Worm (Caenorhabditis elegans) whole organism, young adult: ENCODE results near the gene urb-1.

Experiments used
- B0261.1 ChIP-seq: sonication (generic microtip); optimal IDR thresholded peaks from 2 replicates; lab custom pipeline; 2016; ENCODE audit warnings: mild to moderate bottlenecking, missing genetic modification characterization, moderate library complexity, missing compliant biosample characterization
- C06A6.2 ChIP-seq: fragments of 200-800 bp; sonication (Bioruptor generic); conservative IDR thresholded peaks from 2 replicates; pipeline ENCODE4 v1.3.6; 2022; ENCODE audit warnings: missing genetic modification characterization, missing compliant biosample characterization
- F33H1.4 ChIP-seq: fragments of 200-800 bp; sonication (Bioruptor generic); IDR thresholded peaks from 2 replicates; pipeline ENCODE4 v1.3.6; 2022; ENCODE audit warnings: missing genetic modification reagents, missing genetic modification characterization, missing compliant biosample characterization
- F57A8.1 ChIP-seq: fragments of 200-800 bp; sonication (Bioruptor generic); optimal IDR thresholded peaks from 2 replicates; lab custom pipeline; 2018; ENCODE audit warnings: mild to moderate bottlenecking, missing genetic modification characterization, moderate library complexity, missing compliant biosample characterization
- Y95B8A.8 ChIP-seq: fragments of 200-800 bp; sonication (Bioruptor generic); IDR thresholded peaks from 2 replicates; pipeline ENCODE4 v1.3.6; 2022; ENCODE audit warnings: missing genetic modification reagents, missing genetic modification characterization, missing compliant biosample characterization
- atf-7 ChIP-seq: sonication (generic microtip); optimal IDR thresholded peaks from 2 replicates; lab custom pipeline; 2017; ENCODE audit warnings: mild to moderate bottlenecking, missing genetic modification characterization, missing compliant biosample characterization
- attf-3 ChIP-seq: fragments of 200-800 bp; sonication (Bioruptor generic); conservative IDR thresholded peaks from 2 replicates; pipeline ENCODE4 v1.3.6; 2022; ENCODE audit warnings: missing genetic modification reagents, missing genetic modification characterization, missing compliant biosample characterization
- bed-2 ChIP-seq: fragments of 200-800 bp; sonication (Bioruptor generic); IDR thresholded peaks from 2 replicates; pipeline ENCODE4 v1.3.6; 2022; ENCODE audit warnings: missing genetic modification reagents, missing genetic modification characterization, missing compliant biosample characterization
- ceh-100 ChIP-seq: fragments of 200-800 bp; sonication (Bioruptor generic); IDR thresholded peaks from 2 replicates; pipeline ENCODE4 v1.3.6; 2022; ENCODE audit warnings: missing genetic modification reagents, missing genetic modification characterization, missing compliant biosample characterization
- ceh-58 ChIP-seq: fragments of 200-800 bp; sonication (Bioruptor generic); IDR thresholded peaks from 2 replicates; pipeline ENCODE4 v1.3.6; 2022; ENCODE audit warnings: missing genetic modification characterization, missing compliant biosample characterization
- dpff-1 ChIP-seq: sonication (generic microtip); optimal IDR thresholded peaks from 2 replicates; lab custom pipeline; 2017; ENCODE audit warnings: mild to moderate bottlenecking, missing genetic modification characterization, missing compliant biosample characterization
- ekl-4 ChIP-seq: fragments of 200-800 bp; sonication (Bioruptor generic); IDR thresholded peaks from 2 replicates; pipeline ENCODE4 v1.3.6; 2022; ENCODE audit warnings: missing genetic modification reagents, missing genetic modification characterization, missing compliant biosample characterization
- fkh-3 ChIP-seq: sonication (generic microtip); optimal IDR thresholded peaks from 2 replicates; lab custom pipeline; 2016; ENCODE audit warnings: mild to moderate bottlenecking, missing genetic modification characterization, missing compliant biosample characterization
- lag-1 ChIP-seq: fragments of 200-800 bp; sonication (Bioruptor generic); IDR thresholded peaks from 2 replicates; pipeline ENCODE4 v1.3.6; 2022; ENCODE audit warnings: missing genetic modification reagents, missing genetic modification characterization, missing compliant biosample characterization
- let-526 ChIP-seq: fragments of 200-800 bp; sonication (Bioruptor generic); IDR thresholded peaks from 2 replicates; pipeline ENCODE4 v1.3.6; 2022; ENCODE audit warnings: missing genetic modification reagents, missing genetic modification characterization, missing compliant biosample characterization
- lin-26 ChIP-seq: fragments of 200-800 bp; sonication (Bioruptor generic); IDR thresholded peaks from 2 replicates; pipeline ENCODE4 v1.3.6; 2022; ENCODE audit warnings: missing genetic modification reagents, missing genetic modification characterization, missing compliant biosample characterization
- lir-1 ChIP-seq: fragments of 200-800 bp; sonication (Bioruptor generic); conservative IDR thresholded peaks from 2 replicates; pipeline ENCODE4 v1.3.6; 2022; ENCODE audit warnings: missing genetic modification reagents, missing genetic modification characterization, missing compliant biosample characterization
- madf-6 ChIP-seq: fragments of 200-800 bp; sonication (Bioruptor generic); IDR thresholded peaks from 2 replicates; pipeline ENCODE4 v1.3.6; 2022; ENCODE audit warnings: missing genetic modification reagents, missing genetic modification characterization, missing compliant biosample characterization
- nhr-120 ChIP-seq: fragments of 200-800 bp; sonication (Bioruptor generic); IDR thresholded peaks from 2 replicates; pipeline ENCODE4 v1.3.6; 2022; ENCODE audit warnings: missing genetic modification characterization, missing compliant biosample characterization
- repo-1 ChIP-seq: sonication (generic microtip); optimal IDR thresholded peaks from 2 replicates; lab custom pipeline; 2017; ENCODE audit warnings: mild to moderate bottlenecking, missing genetic modification characterization, missing compliant biosample characterization
- snpc-4 ChIP-seq, 5 experiments: fragments of 150-350 bp in 1 of 5; sonication (generic microtip) in 4 of 5; optimal IDR thresholded peaks; 2 replicates each; lab custom pipeline; 2014 to 2018; ENCODE audit warnings: missing genetic modification characterization in 5 of 5, missing biosample characterization in 3 of 5, antibody characterized with exemption in 2 of 5, mild to moderate bottlenecking in 2 of 5, missing compliant biosample characterization in 2 of 5, missing genotype in 2 of 5, moderate library complexity in 2 of 5, missing genetic modification reagents in 1 of 5
- tbx-9 ChIP-seq: sonication (generic microtip); optimal IDR thresholded peaks from 2 replicates; lab custom pipeline; 2016; ENCODE audit warnings: borderline replicate concordance, missing genetic modification characterization, inconsistent platforms, missing compliant biosample characterization
- xnd-1 ChIP-seq: sonication (generic microtip); optimal IDR thresholded peaks from 2 replicates; lab custom pipeline; 2016; ENCODE audit warnings: missing genotype, missing genetic modification reagents, missing genetic modification characterization, missing compliant biosample characterization
- ztf-25 ChIP-seq: fragments of 200-800 bp; sonication (Bioruptor generic); IDR thresholded peaks from 2 replicates; pipeline ENCODE4 v1.3.6; 2022; ENCODE audit warnings: missing genetic modification reagents, missing genetic modification characterization, missing compliant biosample characterization
- ztf-28 ChIP-seq: fragments of 200-800 bp; sonication (Bioruptor generic); IDR thresholded peaks from 2 replicates; pipeline ENCODE4 v1.3.6; 2022; ENCODE audit warnings: missing genetic modification reagents, missing genetic modification characterization, missing compliant biosample characterization
- ztf-3 ChIP-seq: fragments of 200-800 bp; sonication (Bioruptor generic); optimal IDR thresholded peaks from 2 replicates; lab custom pipeline; 2018; ENCODE audit warnings: mild to moderate bottlenecking, missing genetic modification characterization, missing compliant biosample characterization

urb-1 gene

ce11 chrV:6389634-6390033 is 34.3 kb downstream of the urb-1 start, which contains the start of gene F57F4.2 (continued):
- TF ChIP-seq nhr-120 (GFP tag; lab: Robert Waterston, UW) = no peak
- no peak for TF ChIP-seq tbx-9 (tag; lab: Kevin White, UChicago)
- no peak for TF ChIP-seq repo-1 (tag; lab: Kevin White, UChicago)
- TF ChIP-seq B0261.1 (tag; lab: Kevin White, UChicago) = no peak

- TF ChIP-seq dpff-1 (tag; lab: Kevin White, UChicago) (no peak), lin-26 (GFP tag; lab: Robert Waterston, UW) (no peak)
Observed at ce11 chrV:6385677-6386276, 38.2 kb downstream of the urb-1 start.

- TF ChIP-seq ztf-28 (GFP tag; lab: Robert Waterston, UW) (no peak), fkh-3 (tag; lab: Kevin White, UChicago) (no peak), C06A6.2 (GFP tag; lab: Robert Waterston, UW) (no peak), ekl-4 (GFP tag; lab: Robert Waterston, UW) (no peak), ztf-25 (GFP tag; lab: Robert Waterston, UW) (no peak), snpc-4 (GFP tag; optimal IDR thresholded peaks at IDR 0.05; lab: Kevin White, UChicago) (no peak), snpc-4 (tag; optimal IDR thresholded peaks at IDR 0.05; lab: Kevin White, UChicago) (no peak), attf-3 (GFP tag; lab: Robert Waterston, UW) (no peak), madf-6 (no peak), lir-1 (GFP tag; lab: Robert Waterston, UW) (no peak), xnd-1 (tag; lab: Kevin White, UChicago) (no peak), ceh-58 (GFP tag; lab: Robert Waterston, UW) (no peak), lag-1 (GFP tag; lab: Robert Waterston, UW) (no peak), F57A8.1 (no peak), bed-2 (GFP tag; lab: Robert Waterston, UW) (no peak), ceh-100 (no peak), Y95B8A.8 (GFP tag; lab: Robert Waterston, UW) (no peak)
- TF ChIP-seq, all 124 proteins: peak for 0
Observed at ce11 chrV:6374844-6375243, 49.1 kb downstream of the urb-1 start, which contains the start of gene F13H6.5. TSS of gene F13H6.5 (minus strand) at chrV:6374944.

- TF ChIP-seq ztf-3 = no peak
- TF ChIP-seq atf-7 (tag; lab: Kevin White, UChicago) = no peak
- TF ChIP-seq F33H1.4 (GFP tag; lab: Robert Waterston, UW) = no peak
- no peak for TF ChIP-seq let-526 (GFP tag; lab: Robert Waterston, UW)
Observed at ce11 chrV:6368494-6368893, 55.5 kb downstream of the urb-1 start.
